Fruit fly (Drosophila melanogaster): Measurements from ENCODE around the gene CG15764.

DNA sequence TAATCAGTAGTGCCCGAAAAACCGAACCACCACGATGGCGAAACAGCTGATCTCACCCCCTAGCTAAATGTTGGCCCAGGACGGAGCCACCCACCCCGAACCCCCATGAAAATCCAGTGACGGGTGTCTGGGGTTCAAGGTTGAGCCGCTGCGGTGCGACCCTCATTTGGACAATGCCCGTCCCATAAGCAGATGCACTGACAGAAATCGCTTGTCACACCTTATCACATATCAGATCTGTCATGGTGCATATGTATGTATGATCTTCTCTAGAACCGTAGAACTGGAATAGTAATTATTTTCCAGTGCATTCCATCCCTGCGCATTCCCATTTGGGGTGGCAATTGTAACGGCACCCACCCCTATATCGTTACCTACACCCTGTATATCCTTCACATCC lies 20.0 kb downstream of the CG15764 start:
- no peak for TF ChIP-seq CTCF (optimal IDR thresholded peaks at IDR 0.05)
- TF ChIP-seq CG8478 (optimal IDR thresholded peaks at IDR 0.05), result no peak
